Fruit fly (Drosophila melanogaster) whole organism: ENCODE data around the gene mon2.

Experiments
- CG8478 ChIP-seq: fragments of >200 bp; optimal IDR thresholded peaks from 2 replicates; lab custom pipeline; 2018; ENCODE audit warnings: inconsistent platforms
- Dll ChIP-seq: fragments of >200 bp; optimal IDR thresholded peaks from 2 replicates; lab custom pipeline; 2017
- EcR ChIP-seq, 2 experiments: fragments of >200 bp; optimal IDR thresholded peaks; 2 replicates each; lab custom pipeline; 2017; ENCODE audit warnings: missing biosample characterization in 2 of 2, missing genetic modification characterization in 2 of 2, missing genetic modification reagents in 2 of 2
- pan ChIP-seq: fragments of >200 bp; optimal IDR thresholded peaks from 2 replicates; lab custom pipeline; 2017
- psq ChIP-seq: fragments of >200 bp; optimal IDR thresholded peaks from 2 replicates; lab custom pipeline; 2017
- usp ChIP-seq: fragments of >200 bp; optimal IDR thresholded peaks from 2 replicates; lab custom pipeline; 2017; ENCODE audit warnings: missing biosample characterization, missing genetic modification characterization, mixed read lengths

Gene mon2

dm6 chr2L:8084349-8085203 is 39.2 kb downstream of the mon2 start:
- no peak for TF ChIP-seq psq
- no peak for TF ChIP-seq Dll (lab: Kevin White, UChicago)
- TF ChIP-seq pan = no peak
- TF ChIP-seq EcR (GFP tag; optimal IDR thresholded peaks at IDR 0.05; lab: Kevin White, UChicago) = no peak
- TF ChIP-seq usp (GFP tag; lab: Kevin White, UChicago) = no peak
- TF ChIP-seq CG8478 (lab: Kevin White, UChicago) = no peak

- TF ChIP-seq CG8478 (lab: Kevin White, UChicago) (peak; percentile 63), EcR (GFP tag; optimal IDR thresholded peaks at IDR 0.05; lab: Kevin White, UChicago) (peak in 1 of 2 experiments; percentile 68), Dll (lab: Kevin White, UChicago) (no peak)
Observed at dm6 chr2L:8083427-8084295, 40.1 kb downstream of the mon2 start.

- TF ChIP-seq pan (no peak), usp (GFP tag; lab: Kevin White, UChicago) (no peak), psq (no peak), EcR (GFP tag; optimal IDR thresholded peaks at IDR 0.05; lab: Kevin White, UChicago) (no peak), Dll (lab: Kevin White, UChicago) (no peak), CG8478 (lab: Kevin White, UChicago) (no peak)
Observed at dm6 chr2L:8083413-8083426, 40.6 kb downstream of the mon2 start, which contains the start of gene Bsg. Bsg (plus strand) TSS chr2L:8083420.

- no peak for TF ChIP-seq usp (GFP tag; lab: Kevin White, UChicago)
- no peak for TF ChIP-seq pan
- no peak for TF ChIP-seq EcR (GFP tag; optimal IDR thresholded peaks at IDR 0.05; lab: Kevin White, UChicago)
- no peak for TF ChIP-seq psq
- no peak for TF ChIP-seq CG8478 (lab: Kevin White, UChicago)
- TF ChIP-seq Dll (lab: Kevin White, UChicago) = no peak
Observed at dm6 chr2L:8082692-8083412, 41.0 kb downstream of the mon2 start, which contains the start of gene Mcr. Mcr (minus strand) TSS chr2L:8082982.

- TF ChIP-seq usp (GFP tag; lab: Kevin White, UChicago) (no peak), pan (no peak), EcR (GFP tag; optimal IDR thresholded peaks at IDR 0.05; lab: Kevin White, UChicago) (no peak), Dll (lab: Kevin White, UChicago) (no peak), CG8478 (lab: Kevin White, UChicago) (no peak), psq (no peak)
Observed at dm6 chr2L:8081640-8082485, 41.9 kb downstream of the mon2 start.

dm6 chr2L:8080645-8081044 is 43.2 kb downstream of the mon2 start:
- TF ChIP-seq EcR (GFP tag; optimal IDR thresholded peaks at IDR 0.05; lab: Kevin White, UChicago) = no peak
- TF ChIP-seq pan = no peak
- no peak for TF ChIP-seq CG8478 (lab: Kevin White, UChicago)
- TF ChIP-seq usp (GFP tag; lab: Kevin White, UChicago) = no peak
- TF ChIP-seq Dll (lab: Kevin White, UChicago) = no peak
- TF ChIP-seq psq = no peak

- no peak for TF ChIP-seq psq
- TF ChIP-seq EcR (GFP tag; optimal IDR thresholded peaks at IDR 0.05; lab: Kevin White, UChicago) = no peak
- no peak for TF ChIP-seq Dll (lab: Kevin White, UChicago)
- no peak for TF ChIP-seq usp (GFP tag; lab: Kevin White, UChicago)
- TF ChIP-seq pan = no peak
Observed at dm6 chr2L:8072692-8073091, 51.1 kb downstream of the mon2 start, which contains the start of the genes MED20 and Trf. MED20 (minus strand) TSS chr2L:8072848. Trf (plus strand) TSS chr2L:8072895.

- no peak for TF ChIP-seq pan
Observed at dm6 chr2L:8071112-8071976, 52.5 kb downstream of the mon2 start, which contains the start of gene poe. poe (minus strand) TSS chr2L:8071624.
